1 fruit fly cellular context compared by ENCODE assay signal in the genomic region with DNA sequence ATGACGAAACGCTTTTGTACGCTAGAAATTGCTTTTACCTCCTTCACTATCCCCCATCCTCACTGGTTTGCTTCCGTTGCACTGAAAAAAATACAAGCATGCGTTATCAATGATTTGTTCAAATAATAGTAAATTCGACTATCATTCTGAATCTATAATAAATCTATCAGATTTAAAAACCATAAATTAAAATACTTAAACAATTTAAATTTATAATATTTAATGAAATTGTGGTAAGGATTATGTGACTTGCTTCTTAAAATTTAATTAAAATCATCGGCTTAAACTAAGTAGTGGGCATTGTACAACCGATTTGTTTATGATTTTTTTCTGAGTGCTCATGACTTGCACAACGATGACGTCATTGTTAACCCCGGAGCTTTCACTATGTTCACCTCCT.
TF ChIP-seq lines count a peak whose summit lies in the region.

No protein-coding gene starts in this region.

TF ChIP-seq in whole organism, embryonic, 481 proteins besides CTCF, POLR2A, EP300 and RAD21 (continued from another document and continues in another):
- TF ChIP-seq hb (GFP tag; IDR thresholded peaks at IDR 0.05; lab: Robert Waterston, UW; ENCODE audit: partially characterized antibody) (no peak), CG34224 (GFP tag; IDR thresholded peaks at IDR 0.05; lab: Robert Waterston, UW; ENCODE audit: partially characterized antibody) (no peak), CG13775 (GFP tag; optimal IDR thresholded peaks at IDR 0.05; lab: Kevin White, UChicago) (peak; percentile 25), Tbp (GFP tag; optimal IDR thresholded peaks at IDR 0.05; lab: Kevin White, UChicago) (no peak), PHDP (tag; optimal IDR thresholded peaks at IDR 0.05; lab: Kevin White, UChicago) (peak; percentile 81), CG6813 (GFP tag; optimal IDR thresholded peaks at IDR 0.05; lab: Kevin White, UChicago) (peak; percentile 53), Lim3 (GFP tag; IDR thresholded peaks at IDR 0.05; lab: Robert Waterston, UW) (no peak), chn (GFP tag; optimal IDR thresholded peaks at IDR 0.05; lab: Kevin White, UChicago) (no peak), Nf-YC (tag; optimal IDR thresholded peaks at IDR 0.05; lab: Kevin White, UChicago) (peak; percentile 55), CG10274 (GFP tag; optimal IDR thresholded peaks at IDR 0.05; lab: Kevin White, UChicago) (peak; percentile 24), emc (GFP tag; optimal IDR thresholded peaks at IDR 0.05; lab: Kevin White, UChicago) (no peak), CG31388 (GFP tag; optimal IDR thresholded peaks at IDR 0.05; lab: Kevin White, UChicago) (no peak), sd (tag; optimal IDR thresholded peaks at IDR 0.05; lab: Kevin White, UChicago) (peak; percentile 37), Atf6 (GFP tag; IDR thresholded peaks at IDR 0.05; lab: Robert Waterston, UW) (peak; percentile 61), gce (GFP tag; IDR thresholded peaks at IDR 0.05; lab: Robert Waterston, UW) (no peak), CG12299 (tag; optimal IDR thresholded peaks at IDR 0.05; lab: Kevin White, UChicago) (peak; percentile 4), HLH3B (GFP tag; IDR thresholded peaks at IDR 0.05; lab: Robert Waterston, UW) (peak; percentile 51; the same call in 1 of the 2 replicates), CG10209 (GFP tag; optimal IDR thresholded peaks at IDR 0.05; lab: Kevin White, UChicago) (peak; percentile 48), vvl (GFP tag; IDR thresholded peaks at IDR 0.05; lab: Robert Waterston, UW) (peak; percentile 51; the same call in 1 of the 2 replicates), CG11695 (GFP tag; IDR thresholded peaks at IDR 0.05; lab: Robert Waterston, UW) (peak; percentile 71; the same call in 2 of the 3 replicates), Scr (GFP tag; IDR thresholded peaks at IDR 0.05; lab: Robert Waterston, UW; ENCODE audit: partially characterized antibody) (no peak), CG7556 (GFP tag; optimal IDR thresholded peaks at IDR 0.05; lab: Kevin White, UChicago) (peak; percentile 81), nerfin-2 (GFP tag; IDR thresholded peaks at IDR 0.05; lab: Robert Waterston, UW; ENCODE audit: partially characterized antibody) (no peak), Asciz (GFP tag; optimal IDR thresholded peaks at IDR 0.05; lab: Kevin White, UChicago) (peak; percentile 62), Camta (GFP tag; optimal IDR thresholded peaks at IDR 0.05; lab: Kevin White, UChicago) (no peak), CG17361 (GFP tag; IDR thresholded peaks at IDR 0.05; lab: Robert Waterston, UW) (peak; percentile 73; the same call in 2 of the 3 replicates), CG2712 (tag; optimal IDR thresholded peaks at IDR 0.05; lab: Kevin White, UChicago) (peak; percentile 69), HmgD (GFP tag; optimal IDR thresholded peaks at IDR 0.05; lab: Kevin White, UChicago) (no peak), Spps (tag; optimal IDR thresholded peaks at IDR 0.05; lab: Kevin White, UChicago) (no peak), E2f2 (GFP tag; IDR thresholded peaks at IDR 0.05; lab: Robert Waterston, UW) (no peak), Kr (GFP tag; optimal IDR thresholded peaks at IDR 0.05; lab: Kevin White, UChicago) (no peak), CG14667 (GFP tag; IDR thresholded peaks at IDR 0.05; lab: Robert Waterston, UW) (no peak), CG12071 (GFP tag; optimal IDR thresholded peaks at IDR 0.05; lab: Kevin White, UChicago) (peak; percentile 16), CG15011 (GFP tag; optimal IDR thresholded peaks at IDR 0.05; lab: Kevin White, UChicago) (peak; percentile 65), lab (GFP tag; optimal IDR thresholded peaks at IDR 0.05; lab: Kevin White, UChicago) (peak; percentile 91), CG9932 (GFP tag; IDR thresholded peaks at IDR 0.05; lab: Robert Waterston, UW) (peak; percentile 34; the same call in 1 of the 2 replicates), sqz (GFP tag; optimal IDR thresholded peaks at IDR 0.05; lab: Kevin White, UChicago) (peak; percentile 21), Ptx1 (GFP tag; IDR thresholded peaks at IDR 0.05; lab: Robert Waterston, UW) (peak; percentile 38), lov (optimal IDR thresholded peaks at IDR 0.05; lab: Kevin White, UChicago) (no peak), lov (GFP tag; IDR thresholded peaks at IDR 0.05; lab: Robert Waterston, UW) (no peak), Oaz (GFP tag; IDR thresholded peaks at IDR 0.05; lab: Robert Waterston, UW) (0 out of 2 replicates have a peak, but pooled peaks have one; percentile 35), HmgZ (tag; optimal IDR thresholded peaks at IDR 0.05; lab: Kevin White, UChicago) (peak; percentile 58), CG1647 (GFP tag; optimal IDR thresholded peaks at IDR 0.05; lab: Kevin White, UChicago) (no peak), CG33557 (GFP tag; optimal IDR thresholded peaks at IDR 0.05; lab: Kevin White, UChicago) (no peak), Dad (GFP tag; optimal IDR thresholded peaks at IDR 0.05; lab: Kevin White, UChicago) (no peak), chm (GFP tag; IDR thresholded peaks at IDR 0.05; lab: Robert Waterston, UW) (no peak), otp (GFP tag; IDR thresholded peaks at IDR 0.05; lab: Robert Waterston, UW) (no peak), h (optimal IDR thresholded peaks at IDR 0.05; lab: Kevin White, UChicago) (no peak), CG16813 (GFP tag; IDR thresholded peaks at IDR 0.05; lab: Robert Waterston, UW; ENCODE audit: partially characterized antibody) (no peak), sim (GFP tag; IDR thresholded peaks at IDR 0.05; lab: Robert Waterston, UW) (no peak), phol (tag; optimal IDR thresholded peaks at IDR 0.05; lab: Kevin White, UChicago) (peak; percentile 67), BtbVII (GFP tag; optimal IDR thresholded peaks at IDR 0.05; lab: Kevin White, UChicago) (peak; percentile 84), slbo (GFP tag; IDR thresholded peaks at IDR 0.05; lab: Robert Waterston, UW) (peak; percentile 66), CG8290 (GFP tag; optimal IDR thresholded peaks at IDR 0.05; lab: Kevin White, UChicago) (no peak), CG8290 (tag; optimal IDR thresholded peaks at IDR 0.05; lab: Kevin White, UChicago) (no peak), Xbp1 (GFP tag; optimal IDR thresholded peaks at IDR 0.05; lab: Kevin White, UChicago) (peak; percentile 37), pum (GFP tag; optimal IDR thresholded peaks at IDR 0.05; lab: Kevin White, UChicago) (no peak), Elba2 (GFP tag; optimal IDR thresholded peaks at IDR 0.05; lab: Kevin White, UChicago) (no peak), cato (GFP tag; optimal IDR thresholded peaks at IDR 0.05; lab: Kevin White, UChicago; ENCODE audit: borderline replicate concordance) (no peak), lmd (GFP tag; IDR thresholded peaks at IDR 0.05; lab: Robert Waterston, UW) (peak; percentile 47), grau (tag; optimal IDR thresholded peaks at IDR 0.05; lab: Kevin White, UChicago) (peak; percentile 85), CG1792 (GFP tag; optimal IDR thresholded peaks at IDR 0.05; lab: Kevin White, UChicago) (no peak), Ssrp (tag; optimal IDR thresholded peaks at IDR 0.05; lab: Kevin White, UChicago) (peak; percentile 53), ash1 (GFP tag; optimal IDR thresholded peaks at IDR 0.05; lab: Kevin White, UChicago) (no peak), Hsf (GFP tag; optimal IDR thresholded peaks at IDR 0.05; lab: Kevin White, UChicago) (no peak), ro (GFP tag; IDR thresholded peaks at IDR 0.05; lab: Robert Waterston, UW) (no peak), onecut (GFP tag; IDR thresholded peaks at IDR 0.05; lab: Robert Waterston, UW) (peak; percentile 56; the same call in 1 of the 2 replicates), ATbp (GFP tag; optimal IDR thresholded peaks at IDR 0.05; lab: Kevin White, UChicago) (peak; percentile 48), Myb (GFP tag; optimal IDR thresholded peaks at IDR 0.05; lab: Kevin White, UChicago) (no peak), CG18262 (tag; optimal IDR thresholded peaks at IDR 0.05; lab: Kevin White, UChicago) (peak; percentile 58), CG33213 (GFP tag; optimal IDR thresholded peaks at IDR 0.05; lab: Kevin White, UChicago) (no peak), bcd (GFP tag; optimal IDR thresholded peaks at IDR 0.05; lab: Kevin White, UChicago) (peak; percentile 69), D19A (tag; optimal IDR thresholded peaks at IDR 0.05; lab: Kevin White, UChicago) (peak; percentile 64), CG8281 (tag; optimal IDR thresholded peaks at IDR 0.05; lab: Kevin White, UChicago) (peak; percentile 9), CG10543 (GFP tag; optimal IDR thresholded peaks at IDR 0.05; lab: Kevin White, UChicago) (peak; percentile 36), CG4328 (GFP tag; optimal IDR thresholded peaks at IDR 0.05; lab: Kevin White, UChicago) (peak; percentile 52), CG31224 (GFP tag; IDR thresholded peaks at IDR 0.05; lab: Robert Waterston, UW) (peak; percentile 25; the same call in 1 of the 2 replicates), Ada2b (GFP tag; IDR thresholded peaks at IDR 0.05; lab: Robert Waterston, UW) (peak; percentile 50), CG8388 (GFP tag; optimal IDR thresholded peaks at IDR 0.05; lab: Kevin White, UChicago) (peak; percentile 32), CG12391 (tag; optimal IDR thresholded peaks at IDR 0.05; lab: Kevin White, UChicago) (peak; percentile 80), Lhr (GFP tag; optimal IDR thresholded peaks at IDR 0.05; lab: Kevin White, UChicago) (no peak), dmrt99B (tag; optimal IDR thresholded peaks at IDR 0.05; lab: Kevin White, UChicago) (peak; percentile 84), Sry-β (GFP tag; optimal IDR thresholded peaks at IDR 0.05; lab: Kevin White, UChicago) (no peak), CG5245 (GFP tag; optimal IDR thresholded peaks at IDR 0.05; lab: Kevin White, UChicago) (no peak), Deaf1 (tag; optimal IDR thresholded peaks at IDR 0.05; lab: Kevin White, UChicago) (peak; percentile 57), unc-4 (GFP tag; IDR thresholded peaks at IDR 0.05; lab: Robert Waterston, UW; ENCODE audit: partially characterized antibody) (no peak), CoRest (tag; optimal IDR thresholded peaks at IDR 0.05; lab: Kevin White, UChicago) (peak; percentile 82), fu2 (GFP tag; optimal IDR thresholded peaks at IDR 0.05; lab: Kevin White, UChicago) (no peak), usp (GFP tag; optimal IDR thresholded peaks at IDR 0.05; lab: Kevin White, UChicago) (no peak), CG11398 (GFP tag; optimal IDR thresholded peaks at IDR 0.05; lab: Kevin White, UChicago) (no peak), CG4730 (GFP tag; IDR thresholded peaks at IDR 0.05; lab: Robert Waterston, UW) (0 out of 2 replicates have a peak, but pooled peaks have one; percentile 10), Bdp1 (GFP tag; optimal IDR thresholded peaks at IDR 0.05; lab: Kevin White, UChicago) (no peak), HLH54F (GFP tag; optimal IDR thresholded peaks at IDR 0.05; lab: Kevin White, UChicago) (no peak), D19B (GFP tag; optimal IDR thresholded peaks at IDR 0.05; lab: Kevin White, UChicago) (peak; percentile 37), CG11456 (GFP tag; IDR thresholded peaks at IDR 0.05; lab: Robert Waterston, UW) (no peak), CG7839 (tag; optimal IDR thresholded peaks at IDR 0.05; lab: Kevin White, UChicago) (peak; percentile 86), CG2120 (GFP tag; optimal IDR thresholded peaks at IDR 0.05; lab: Kevin White, UChicago) (peak; percentile 55), CG17829 (tag; optimal IDR thresholded peaks at IDR 0.05; lab: Kevin White, UChicago) (peak; percentile 65), CG18764 (GFP tag; optimal IDR thresholded peaks at IDR 0.05; lab: Kevin White, UChicago) (peak; percentile 16), ewg (GFP tag; optimal IDR thresholded peaks at IDR 0.05; lab: Kevin White, UChicago) (peak; percentile 17), CG6254 (GFP tag; optimal IDR thresholded peaks at IDR 0.05; lab: Kevin White, UChicago) (peak; percentile 28), CG10321 (GFP tag; IDR thresholded peaks at IDR 0.05; lab: Robert Waterston, UW) (no peak), CG17359 (tag; optimal IDR thresholded peaks at IDR 0.05; lab: Kevin White, UChicago) (peak; percentile 70), CG18476 (GFP tag; optimal IDR thresholded peaks at IDR 0.05; lab: Kevin White, UChicago) (no peak), Neu2 (GFP tag; optimal IDR thresholded peaks at IDR 0.05; lab: Kevin White, UChicago; ENCODE audit: borderline replicate concordance) (no peak), sisA (GFP tag; IDR thresholded peaks at IDR 0.05; lab: Robert Waterston, UW) (peak; percentile 19; the same call in 1 of the 2 replicates), ttk (GFP tag; IDR thresholded peaks at IDR 0.05; lab: Robert Waterston, UW) (no peak), CG11247 (GFP tag; IDR thresholded peaks at IDR 0.05; lab: Robert Waterston, UW) (no peak), CG7357 (GFP tag; IDR thresholded peaks at IDR 0.05; lab: Robert Waterston, UW) (peak; percentile 32; the same call in 1 of the 3 replicates), CG3281 (GFP tag; optimal IDR thresholded peaks at IDR 0.05; lab: Kevin White, UChicago) (peak; percentile 85), CG12769 (tag; optimal IDR thresholded peaks at IDR 0.05; lab: Kevin White, UChicago) (peak; percentile 31), pros (GFP tag; optimal IDR thresholded peaks at IDR 0.05; lab: Kevin White, UChicago) (no peak), CG10979 (tag; optimal IDR thresholded peaks at IDR 0.05; lab: Kevin White, UChicago) (peak; percentile 56), Blimp-1 (GFP tag; optimal IDR thresholded peaks at IDR 0.05; lab: Kevin White, UChicago) (peak; percentile 65), Dek (tag; optimal IDR thresholded peaks at IDR 0.05; lab: Kevin White, UChicago) (peak; percentile 44), tio (GFP tag; optimal IDR thresholded peaks at IDR 0.05; lab: Kevin White, UChicago) (peak; percentile 47), CG3065 (GFP tag; optimal IDR thresholded peaks at IDR 0.05; lab: Kevin White, UChicago) (no peak), CG16815 (GFP tag; optimal IDR thresholded peaks at IDR 0.05; lab: Kevin White, UChicago) (no peak), Dll (GFP tag; IDR thresholded peaks at IDR 0.05; lab: Robert Waterston, UW; ENCODE audit: partially characterized antibody) (no peak), CG14965 (GFP tag; optimal IDR thresholded peaks at IDR 0.05; lab: Kevin White, UChicago; ENCODE audit: borderline replicate concordance) (no peak), tx (GFP tag; optimal IDR thresholded peaks at IDR 0.05; lab: Kevin White, UChicago) (no peak), shn (GFP tag; optimal IDR thresholded peaks at IDR 0.05; lab: Kevin White, UChicago) (no peak), fd96Cb (tag; optimal IDR thresholded peaks at IDR 0.05; lab: Kevin White, UChicago) (peak; percentile 63), gsb (GFP tag; IDR thresholded peaks at IDR 0.05; lab: Robert Waterston, UW) (no peak), Gug (GFP tag; IDR thresholded peaks at IDR 0.05; lab: Robert Waterston, UW) (0 out of 4 replicates have a peak, but pooled peaks have one; percentile 1), Stat92E (GFP tag; optimal IDR thresholded peaks at IDR 0.05; lab: Kevin White, UChicago) (no peak), CG43689 (GFP tag; IDR thresholded peaks at IDR 0.05; lab: Robert Waterston, UW) (0 out of 2 replicates have a peak, but pooled peaks have one; percentile 27)
